Fruit fly (Drosophila melanogaster): Measurements from ENCODE around the gene spn-A.
A peak's percentile ranks its signal among the peaks of the same experiment; 100 is the strongest.

spn-A gene

dm6 chr3R:30104912-30105510 lies 49.2 kb upstream of the spn-A start:
- no peak for TF ChIP-seq Ets21C (GFP tag; optimal IDR thresholded peaks at IDR 0.05)
- TF ChIP-seq vri (GFP tag; optimal IDR thresholded peaks at IDR 0.05): peak; percentile 74
- peak; percentile 30 for TF ChIP-seq svp (GFP tag)

- TF ChIP-seq Met (GFP tag; optimal IDR thresholded peaks at IDR 0.05): no peak
- no peak for TF ChIP-seq Hr39 (GFP tag; optimal IDR thresholded peaks at IDR 0.05)
- TF ChIP-seq CG6163 (GFP tag; IDR thresholded peaks at IDR 0.05): peak; percentile 32; the same call in 1 of the 3 replicates
- no peak for TF ChIP-seq fd59A (GFP tag; optimal IDR thresholded peaks at IDR 0.05)
- TF ChIP-seq CG31627 (GFP tag; optimal IDR thresholded peaks at IDR 0.05): no peak
- peak; percentile 97 for TF ChIP-seq svp (GFP tag)
- no peak for TF ChIP-seq CG32006 (GFP tag; optimal IDR thresholded peaks at IDR 0.05)
- TF ChIP-seq CG8319 (GFP tag; optimal IDR thresholded peaks at IDR 0.05): no peak
- no peak for TF ChIP-seq Blimp-1 (GFP tag; optimal IDR thresholded peaks at IDR 0.05)
- no peak for TF ChIP-seq dac (GFP tag; optimal IDR thresholded peaks at IDR 0.05)
- no peak for TF ChIP-seq Hr38 (GFP tag; optimal IDR thresholded peaks at IDR 0.05)
- TF ChIP-seq net (GFP tag; optimal IDR thresholded peaks at IDR 0.05): no peak
- TF ChIP-seq fkh (GFP tag; optimal IDR thresholded peaks at IDR 0.05): peak; percentile 21
- TF ChIP-seq Eip93F (GFP tag; optimal IDR thresholded peaks at IDR 0.05): no peak
- peak; percentile 40 for TF ChIP-seq CG1621 (tag; optimal IDR thresholded peaks at IDR 0.05)
- TF ChIP-seq CG16779 (tag; optimal IDR thresholded peaks at IDR 0.05): no peak
- no peak for TF ChIP-seq CG10631 (GFP tag; optimal IDR thresholded peaks at IDR 0.05)
- TF ChIP-seq Eip75B (GFP tag; optimal IDR thresholded peaks at IDR 0.05): no peak
- no peak for TF ChIP-seq CG11762 (GFP tag; optimal IDR thresholded peaks at IDR 0.05; ENCODE audit: insufficient read depth)
- peak; percentile 73 for TF ChIP-seq Eip78C (GFP tag)
- peak; percentile 11 for TF ChIP-seq esn (GFP tag; optimal IDR thresholded peaks at IDR 0.05)
- TF ChIP-seq Lpt (GFP tag; optimal IDR thresholded peaks at IDR 0.05): no peak
- no peak for TF ChIP-seq Smox (GFP tag; optimal IDR thresholded peaks at IDR 0.05)
- peak; percentile 84 for TF ChIP-seq vri (GFP tag; optimal IDR thresholded peaks at IDR 0.05)
- TF ChIP-seq CG3919 (GFP tag; optimal IDR thresholded peaks at IDR 0.05): peak; percentile 18
- TF ChIP-seq lz (GFP tag; optimal IDR thresholded peaks at IDR 0.05): no peak
Measured at dm6 chr3R:30102806-30103619, 47.2 kb upstream of the spn-A start.

dm6 chr3R:30101389-30101935 lies 45.6 kb upstream of the spn-A start:
- TF ChIP-seq achi (GFP tag; optimal IDR thresholded peaks at IDR 0.05) (no peak), vri (GFP tag; optimal IDR thresholded peaks at IDR 0.05) (no peak), eg (GFP tag; IDR thresholded peaks at IDR 0.05) (peak; percentile 65; the same call in 2 of the 3 replicates), Hr4 (GFP tag; optimal IDR thresholded peaks at IDR 0.05) (peak; percentile 43), CG8119 (GFP tag; IDR thresholded peaks at IDR 0.05) (peak; percentile 49; the same call in 1 of the 3 replicates), Hr39 (GFP tag; optimal IDR thresholded peaks at IDR 0.05) (peak; percentile 47), Blimp-1 (GFP tag; optimal IDR thresholded peaks at IDR 0.05) (no peak), CG3919 (GFP tag; optimal IDR thresholded peaks at IDR 0.05) (no peak), CG8319 (GFP tag; optimal IDR thresholded peaks at IDR 0.05) (peak; percentile 15), Eip78C (GFP tag) (no peak), Hr38 (GFP tag; optimal IDR thresholded peaks at IDR 0.05) (no peak), Eip75B (GFP tag; optimal IDR thresholded peaks at IDR 0.05) (no peak), Sox15 (GFP tag; optimal IDR thresholded peaks at IDR 0.05) (peak; percentile 6), CG3032 (tag; optimal IDR thresholded peaks at IDR 0.05) (peak; percentile 18), lz (GFP tag; optimal IDR thresholded peaks at IDR 0.05) (no peak), CG6163 (GFP tag; IDR thresholded peaks at IDR 0.05) (peak; percentile 71), Eip93F (GFP tag; optimal IDR thresholded peaks at IDR 0.05) (no peak), pdm3 (GFP tag; optimal IDR thresholded peaks at IDR 0.05) (peak; percentile 46), CG4318 (GFP tag; optimal IDR thresholded peaks at IDR 0.05) (peak; percentile 7), CG31627 (GFP tag; optimal IDR thresholded peaks at IDR 0.05) (peak; percentile 31), Sox14 (GFP tag; optimal IDR thresholded peaks at IDR 0.05) (peak; percentile 4), topi (GFP tag; optimal IDR thresholded peaks at IDR 0.05) (no peak), CG10669 (GFP tag; optimal IDR thresholded peaks at IDR 0.05) (peak; percentile 13), CG6792 (GFP tag; optimal IDR thresholded peaks at IDR 0.05) (no peak), CG32006 (GFP tag; optimal IDR thresholded peaks at IDR 0.05) (peak; percentile 46), CG11294 (GFP tag; IDR thresholded peaks at IDR 0.05) (0 out of 2 replicates have a peak, but pooled peaks have one; percentile 16), fd85E (GFP tag; optimal IDR thresholded peaks at IDR 0.05) (no peak), dsx (GFP tag; optimal IDR thresholded peaks at IDR 0.05; ENCODE audit: poor library complexity, severe bottlenecking) (no peak), dac (GFP tag; optimal IDR thresholded peaks at IDR 0.05) (no peak), Sox102F (GFP tag; optimal IDR thresholded peaks at IDR 0.05) (no peak), ss (GFP tag; optimal IDR thresholded peaks at IDR 0.05) (no peak)
